Fruit fly (Drosophila melanogaster) whole organism, embryonic: ENCODE results near the gene rk.
A peak's percentile ranks its signal among the peaks of the same experiment; 100 is the strongest.

ENCODE experiments used
- Abd-B ChIP-seq: fragments of 200-800 bp; sonication (Bioruptor generic); optimal IDR thresholded peaks from 2 replicates; lab custom pipeline; 2018; ENCODE audit warnings: missing biosample characterization, mild to moderate bottlenecking, missing genetic modification characterization, moderate library complexity
- B-H2 ChIP-seq: fragments of 200-800 bp; sonication (Bioruptor generic); optimal IDR thresholded peaks from 2 replicates; lab custom pipeline; 2018; ENCODE audit warnings: missing biosample characterization, mild to moderate bottlenecking, missing genetic modification characterization
- CG10431 ChIP-seq: fragments of 200-800 bp; sonication (Bioruptor generic); optimal IDR thresholded peaks from 3 replicates; lab custom pipeline; 2018; ENCODE audit warnings: missing biosample characterization, mild to moderate bottlenecking, missing genetic modification characterization
- CG10565 ChIP-seq: fragments of 200-800 bp; sonication (Bioruptor generic); optimal IDR thresholded peaks from 3 replicates; lab custom pipeline; 2016; ENCODE audit warnings: missing biosample characterization, mild to moderate bottlenecking, missing genetic modification characterization
- CG10959 ChIP-seq: fragments of 200-800 bp; sonication (Bioruptor generic); IDR thresholded peaks from 2 replicates; pipeline ENCODE4 v1.3.6; 2022; ENCODE audit warnings: missing biosample characterization, missing genetic modification characterization
- CG12391 ChIP-seq: fragments of 200-800 bp; sonication (Bioruptor generic); optimal IDR thresholded peaks from 3 replicates; lab custom pipeline; 2018; ENCODE audit warnings: missing biosample characterization, mild to moderate bottlenecking, missing genetic modification characterization, moderate library complexity
- CG12659 ChIP-seq: fragments of 200-800 bp; sonication (Bioruptor generic); optimal IDR thresholded peaks from 3 replicates; lab custom pipeline; 2017; ENCODE audit warnings: mild to moderate bottlenecking, missing biosample characterization, missing genetic modification reagents, missing genetic modification characterization
- CG13123 ChIP-seq: fragments of 200-800 bp; sonication (Bioruptor generic); optimal IDR thresholded peaks from 2 replicates; lab custom pipeline; 2016; ENCODE audit warnings: missing biosample characterization, missing genetic modification characterization
- CG13296 ChIP-seq: fragments of 200-800 bp; sonication (Bioruptor generic); optimal IDR thresholded peaks from 3 replicates; lab custom pipeline; 2018; ENCODE audit warnings: missing biosample characterization, mild to moderate bottlenecking, missing genetic modification characterization
- CG14860 ChIP-seq: fragments of 200-800 bp; sonication (Bioruptor generic); IDR thresholded peaks from 3 replicates; pipeline ENCODE4 v1.3.6; 2022; ENCODE audit warnings: missing biosample characterization, missing genetic modification characterization; ENCODE audit not compliant: partially characterized antibody
- CG1603 ChIP-seq: fragments of 200-800 bp; sonication (Bioruptor generic); optimal IDR thresholded peaks from 2 replicates; lab custom pipeline; 2019; ENCODE audit warnings: missing biosample characterization, mild to moderate bottlenecking, missing genetic modification characterization, moderate library complexity
- CG18011 ChIP-seq: fragments of 200-800 bp; sonication (Bioruptor generic); optimal IDR thresholded peaks from 2 replicates; lab custom pipeline; 2017; ENCODE audit warnings: missing biosample characterization, missing genetic modification characterization, mild to moderate bottlenecking, moderate library complexity, missing genotype
- CG3065 ChIP-seq: fragments of 200-800 bp; sonication (Bioruptor generic); optimal IDR thresholded peaks from 2 replicates; lab custom pipeline; 2016; ENCODE audit warnings: missing biosample characterization, missing genetic modification characterization
- CG32532 ChIP-seq: fragments of 200-800 bp; sonication (Bioruptor generic); IDR thresholded peaks from 2 replicates; pipeline ENCODE4 v1.3.6; 2022; ENCODE audit warnings: missing biosample characterization, missing genetic modification characterization
- CG34422 ChIP-seq: fragments of 200-800 bp; sonication (Bioruptor generic); IDR thresholded peaks from 3 replicates; pipeline ENCODE4 v1.3.6; 2022; ENCODE audit warnings: missing biosample characterization, missing genetic modification characterization
- CG4707 ChIP-seq: fragments of 200-800 bp; sonication (Bioruptor generic); optimal IDR thresholded peaks from 2 replicates; lab custom pipeline; 2018; ENCODE audit warnings: missing biosample characterization, mild to moderate bottlenecking, missing genetic modification characterization, moderate library complexity
- CG6813 ChIP-seq: fragments of 200-800 bp; sonication (Bioruptor generic); optimal IDR thresholded peaks from 2 replicates; lab custom pipeline; 2017; ENCODE audit warnings: missing biosample characterization, missing genetic modification characterization, mild to moderate bottlenecking, moderate library complexity, missing genetic modification reagents
- CG6854 ChIP-seq: fragments of 200-800 bp; sonication (Bioruptor generic); optimal IDR thresholded peaks from 3 replicates; lab custom pipeline; 2017; ENCODE audit warnings: missing biosample characterization, mild to moderate bottlenecking, missing genetic modification characterization
- CG7271 ChIP-seq: fragments of 200-800 bp; sonication (Bioruptor generic); optimal IDR thresholded peaks from 2 replicates; lab custom pipeline; 2018; ENCODE audit warnings: missing biosample characterization, mild to moderate bottlenecking, missing genetic modification characterization, moderate library complexity
- CG7839 ChIP-seq: fragments of 200-800 bp; sonication (Bioruptor generic); optimal IDR thresholded peaks from 3 replicates; lab custom pipeline; 2018; ENCODE audit warnings: missing biosample characterization, mild to moderate bottlenecking, missing genetic modification characterization, moderate library complexity
- CG8281 ChIP-seq: fragments of 200-800 bp; sonication (Bioruptor generic); optimal IDR thresholded peaks from 2 replicates; lab custom pipeline; 2018; ENCODE audit warnings: missing biosample characterization, mild to moderate bottlenecking, missing genetic modification characterization, moderate library complexity
- CG8478 ChIP-seq: fragments of >200 bp; optimal IDR thresholded peaks from 2 replicates; lab custom pipeline; 2018
- CG8765 ChIP-seq: fragments of 200-800 bp; sonication (Bioruptor generic); IDR thresholded peaks from 2 replicates; pipeline ENCODE4 v1.3.6; 2022; ENCODE audit warnings: missing biosample characterization, missing genetic modification characterization
- CG9609 ChIP-seq: fragments of 200-800 bp; sonication (Bioruptor generic); optimal IDR thresholded peaks from 3 replicates; lab custom pipeline; 2016; ENCODE audit warnings: missing biosample characterization, missing genetic modification characterization
- HLH4C ChIP-seq: fragments of 200-800 bp; sonication (Bioruptor generic); IDR thresholded peaks from 3 replicates; pipeline ENCODE4 v1.3.6; 2022; ENCODE audit warnings: missing biosample characterization, missing genetic modification characterization; ENCODE audit not compliant: partially characterized antibody
- Hey ChIP-seq: fragments of 200-800 bp; sonication (Bioruptor generic); optimal IDR thresholded peaks from 3 replicates; lab custom pipeline; 2018; ENCODE audit warnings: missing biosample characterization, mild to moderate bottlenecking, missing genetic modification characterization
- Jarid2 ChIP-seq: fragments of 200-800 bp; sonication (Bioruptor generic); optimal IDR thresholded peaks from 3 replicates; lab custom pipeline; 2017; ENCODE audit warnings: mild to moderate bottlenecking, missing biosample characterization, missing genetic modification reagents, missing genetic modification characterization
- Lim3 ChIP-seq: fragments of 200-800 bp; sonication (Bioruptor generic); IDR thresholded peaks from 2 replicates; pipeline ENCODE4 v1.3.6; 2022; ENCODE audit warnings: missing biosample characterization, missing genetic modification characterization
- Oli ChIP-seq: fragments of 200-800 bp; sonication (Bioruptor generic); optimal IDR thresholded peaks from 2 replicates; lab custom pipeline; 2018; ENCODE audit warnings: missing biosample characterization, mild to moderate bottlenecking, missing genetic modification characterization, moderate library complexity
- Optix ChIP-seq: fragments of 200-800 bp; sonication (Bioruptor generic); IDR thresholded peaks from 3 replicates; pipeline ENCODE4 v1.3.6; 2022; ENCODE audit warnings: missing biosample characterization, missing genetic modification characterization
- Sox100B ChIP-seq: fragments of 200-800 bp; sonication (Bioruptor generic); optimal IDR thresholded peaks from 3 replicates; lab custom pipeline; 2018; ENCODE audit warnings: missing biosample characterization, mild to moderate bottlenecking, missing genetic modification characterization
- az2 ChIP-seq: fragments of 200-800 bp; sonication (Bioruptor generic); optimal IDR thresholded peaks from 3 replicates; lab custom pipeline; 2016; ENCODE audit warnings: missing biosample characterization, missing genetic modification characterization
- cg ChIP-seq: fragments of 200-800 bp; sonication (Bioruptor generic); optimal IDR thresholded peaks from 3 replicates; lab custom pipeline; 2019; ENCODE audit warnings: missing biosample characterization, mild to moderate bottlenecking, missing genetic modification characterization, moderate library complexity
- crc ChIP-seq: fragments of 200-800 bp; sonication (Bioruptor generic); optimal IDR thresholded peaks from 2 replicates; lab custom pipeline; 2016; ENCODE audit warnings: missing biosample characterization, missing genetic modification characterization
- crol ChIP-seq: fragments of 200-800 bp; sonication (Bioruptor generic); IDR thresholded peaks from 2 replicates; pipeline ENCODE4 v1.3.6; 2022; ENCODE audit warnings: missing biosample characterization, missing genetic modification characterization
- dmrt99B ChIP-seq: fragments of 200-800 bp; sonication (Bioruptor generic); optimal IDR thresholded peaks from 2 replicates; lab custom pipeline; 2018; ENCODE audit warnings: missing biosample characterization, mild to moderate bottlenecking, missing genetic modification characterization, moderate library complexity
- dysf ChIP-seq: fragments of 200-800 bp; sonication (Bioruptor generic); IDR thresholded peaks from 3 replicates; pipeline ENCODE4 v1.3.6; 2022; ENCODE audit warnings: missing biosample characterization, missing genetic modification characterization
- ewg ChIP-seq: fragments of 200-800 bp; sonication (Bioruptor generic); optimal IDR thresholded peaks from 3 replicates; lab custom pipeline; 2017; ENCODE audit warnings: mild to moderate bottlenecking, missing biosample characterization, missing genetic modification reagents, missing genetic modification characterization
- exex ChIP-seq: fragments of 200-800 bp; sonication (Bioruptor generic); optimal IDR thresholded peaks from 4 replicates; lab custom pipeline; 2018; ENCODE audit warnings: missing biosample characterization, mild to moderate bottlenecking, missing genetic modification characterization, moderate library complexity
- fd102C ChIP-seq: fragments of 200-800 bp; sonication (Bioruptor generic); optimal IDR thresholded peaks from 2 replicates; lab custom pipeline; 2018; ENCODE audit warnings: missing biosample characterization, mild to moderate bottlenecking, missing genetic modification characterization, moderate library complexity
- run ChIP-seq: fragments of 200-800 bp; sonication (Bioruptor generic); optimal IDR thresholded peaks from 3 replicates; lab custom pipeline; 2018; ENCODE audit warnings: missing biosample characterization, mild to moderate bottlenecking, missing genetic modification characterization
- sc ChIP-seq, 3 experiments: fragments of >200 bp in 2 of 3; fragments of 200-800 bp in 1 of 3; sonication (Bioruptor generic) in 1 of 3; optimal IDR thresholded peaks; 2 replicates in 2 of 3; 3 replicates in 1 of 3; lab custom pipeline; 2017; ENCODE audit warnings: mild to moderate bottlenecking in 1 of 3, missing biosample characterization in 1 of 3, missing genetic modification characterization in 1 of 3, missing genetic modification reagents in 1 of 3
- sima ChIP-seq: fragments of 200-800 bp; sonication (Bioruptor generic); optimal IDR thresholded peaks from 2 replicates; lab custom pipeline; 2016; ENCODE audit warnings: missing biosample characterization, missing genetic modification characterization
- ssp ChIP-seq: fragments of 200-800 bp; sonication (Bioruptor generic); IDR thresholded peaks from 2 replicates; pipeline ENCODE4 v1.3.6; 2022; ENCODE audit warnings: missing biosample characterization, missing genetic modification characterization
- tin ChIP-seq: fragments of 200-800 bp; sonication (Bioruptor generic); optimal IDR thresholded peaks from 3 replicates; lab custom pipeline; 2016; ENCODE audit warnings: missing biosample characterization, missing genetic modification characterization
- tll ChIP-seq, 2 experiments: fragments of 200-800 bp in 1 of 2; fragments of >200 bp in 1 of 2; sonication (Bioruptor generic) in 1 of 2; optimal IDR thresholded peaks; 2 replicates each; lab custom pipeline; 2017 to 2019; ENCODE audit warnings: missing biosample characterization in 2 of 2, missing genetic modification characterization in 2 of 2, mild to moderate bottlenecking in 1 of 2, moderate library complexity in 1 of 2
- tx ChIP-seq: fragments of 200-800 bp; sonication (Bioruptor generic); optimal IDR thresholded peaks from 2 replicates; lab custom pipeline; 2016; ENCODE audit warnings: missing biosample characterization, missing genetic modification characterization

The rk gene

dm6 chr2L:14024051-14024745 lies 23.1 kb upstream of the rk start (continued):
- peak; percentile 93 for TF ChIP-seq cg (GFP tag; lab: Kevin White, UChicago)
- peak; percentile 99 for TF ChIP-seq Jarid2 (GFP tag; lab: Kevin White, UChicago)
- peak; percentile 99 for TF ChIP-seq CG3065 (GFP tag; lab: Kevin White, UChicago)
- peak; percentile 98 for TF ChIP-seq run (tag; lab: Kevin White, UChicago)
- peak; percentile 87 for TF ChIP-seq CG8765
- TF ChIP-seq CG12659 (GFP tag; lab: Kevin White, UChicago) = peak; percentile 100
- TF ChIP-seq dmrt99B (tag; lab: Kevin White, UChicago) = peak; percentile 98
- peak in 1 of 2 experiments; percentile 89 for TF ChIP-seq tll (GFP tag; optimal IDR thresholded peaks at IDR 0.05; lab: Kevin White, UChicago)
- TF ChIP-seq CG32532 (GFP tag; lab: Robert Waterston, UW) = peak; percentile 88
- TF ChIP-seq Oli (tag; lab: Kevin White, UChicago) = peak; percentile 94
- peak; percentile 30; the same call in 1 of the 3 replicates for TF ChIP-seq HLH4C
- peak; percentile 97 for TF ChIP-seq sima (GFP tag; lab: Kevin White, UChicago)
- TF ChIP-seq Optix = peak; percentile 98
- peak; percentile 97 for TF ChIP-seq CG12391 (tag; lab: Kevin White, UChicago)
- peak; percentile 99 for TF ChIP-seq CG7271
- peak; percentile 96 for TF ChIP-seq CG8281 (tag; lab: Kevin White, UChicago)
- TF ChIP-seq exex (tag; lab: Kevin White, UChicago) = peak; percentile 94
- peak; percentile 90 for TF ChIP-seq az2
- peak; percentile 83 for TF ChIP-seq Abd-B (GFP tag; lab: Kevin White, UChicago)
- peak; percentile 100 for TF ChIP-seq CG13123 (GFP tag; lab: Kevin White, UChicago)
- peak; percentile 99 for TF ChIP-seq crol (GFP tag; lab: Robert Waterston, UW)
- peak; percentile 100 for TF ChIP-seq Hey
- TF ChIP-seq CG14860 (GFP tag; lab: Robert Waterston, UW) = 0 out of 3 replicates have a peak, but pooled peaks have one; percentile 43
- peak; percentile 99 for TF ChIP-seq crc (GFP tag; lab: Kevin White, UChicago)
- TF ChIP-seq fd102C (GFP tag; lab: Kevin White, UChicago) = peak; percentile 100
- TF ChIP-seq Lim3 (GFP tag; lab: Robert Waterston, UW) = peak; percentile 91
- peak; percentile 94 for TF ChIP-seq dysf (GFP tag; lab: Robert Waterston, UW)
- peak; percentile 98; the same call in 1 of the 2 replicates for TF ChIP-seq CG10959 (GFP tag; lab: Robert Waterston, UW)
- peak; percentile 100 for TF ChIP-seq CG10431 (GFP tag; lab: Kevin White, UChicago)
- TF ChIP-seq B-H2 (GFP tag; lab: Kevin White, UChicago) = peak; percentile 99
- TF ChIP-seq CG6813 (GFP tag; lab: Kevin White, UChicago) = peak; percentile 100
- peak; percentile 95 for TF ChIP-seq tin
- TF ChIP-seq Sox100B (GFP tag; lab: Kevin White, UChicago) = peak; percentile 100
- peak; percentile 91 for TF ChIP-seq CG18011 (GFP tag; lab: Kevin White, UChicago)
- TF ChIP-seq ssp (GFP tag; lab: Robert Waterston, UW) = peak; percentile 87
- TF ChIP-seq CG9609 (GFP tag; lab: Kevin White, UChicago) = peak; percentile 99
- TF ChIP-seq CG8478 (lab: Kevin White, UChicago) = no peak
- peak; percentile 99 for TF ChIP-seq CG10565 (GFP tag; lab: Kevin White, UChicago)
- peak; percentile 95 for TF ChIP-seq CG34422 (GFP tag; lab: Robert Waterston, UW)
- TF ChIP-seq tx (GFP tag; lab: Kevin White, UChicago) = peak; percentile 97
- TF ChIP-seq CG1603 = peak; percentile 99
- TF ChIP-seq sc (optimal IDR thresholded peaks at IDR 0.05; lab: Kevin White, UChicago) = no peak
- TF ChIP-seq sc (GFP tag; optimal IDR thresholded peaks at IDR 0.05; lab: Kevin White, UChicago) = peak; percentile 100
- TF ChIP-seq CG6854 = peak; percentile 98
- peak; percentile 95 for TF ChIP-seq CG7839
- TF ChIP-seq CG13296 (GFP tag; lab: Kevin White, UChicago) = peak; percentile 100
- peak; percentile 99 for TF ChIP-seq ewg
- peak; percentile 99 for TF ChIP-seq CG4707 (GFP tag; lab: Kevin White, UChicago)
